Worm (Caenorhabditis elegans): ENCODE results near the gene T22F3.8.

T22F3.8 gene

DNA sequence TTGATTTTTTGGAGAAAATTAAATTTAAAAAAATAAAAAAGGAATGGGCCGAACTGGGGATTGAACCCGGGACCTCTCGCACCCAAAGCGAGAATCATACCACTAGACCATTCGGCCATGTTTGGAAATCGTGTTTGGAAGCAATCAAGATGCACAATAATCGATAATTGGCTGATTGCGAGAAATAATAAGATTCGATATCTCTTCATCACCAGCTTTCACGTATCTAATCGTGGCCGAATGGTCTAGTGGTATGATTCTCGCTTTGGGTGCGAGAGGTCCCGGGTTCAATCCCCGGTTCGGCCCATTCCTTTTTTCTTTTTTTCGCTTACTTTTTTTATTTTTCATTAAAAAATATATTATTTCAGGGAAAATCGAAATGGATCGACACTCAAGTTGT, 23.1 kb downstream of the T22F3.8 start (continued):
- no peak for TF ChIP-seq Y56A3A.18 (GFP tag; IDR thresholded peaks at IDR 0.05)
- TF ChIP-seq snpc-1.3 (tag; optimal IDR thresholded peaks at IDR 0.05; ENCODE audit: insufficient read depth): peak; percentile 31
- TF ChIP-seq nhr-179 (tag; optimal IDR thresholded peaks at IDR 0.05): no peak
- no peak for TF ChIP-seq fkh-3 (tag; optimal IDR thresholded peaks at IDR 0.05)
- TF ChIP-seq F23B12.7 (tag; optimal IDR thresholded peaks at IDR 0.05; ENCODE audit: insufficient read depth): peak; percentile 61
- 0 out of 2 replicates have a peak, but pooled peaks have one; percentile 14 for TF ChIP-seq madf-3 (GFP tag; IDR thresholded peaks at IDR 0.05)
- no peak for TF ChIP-seq ZK185.1 (tag; optimal IDR thresholded peaks at IDR 0.05; ENCODE audit: poor library complexity, severe bottlenecking)
- peak; percentile 58 for TF ChIP-seq rpc-1 (optimal IDR thresholded peaks at IDR 0.05)
- peak; percentile 76 for TF ChIP-seq rpc-1 (tag; optimal IDR thresholded peaks at IDR 0.05)
- no peak for TF ChIP-seq lin-35 (GFP tag; optimal IDR thresholded peaks at IDR 0.05)
- no peak for TF ChIP-seq bed-1 (GFP tag; IDR thresholded peaks at IDR 0.05)
- peak; percentile 44; the same call in 1 of the 2 replicates for TF ChIP-seq madf-6 (GFP tag; IDR thresholded peaks at IDR 0.05)
- no peak for TF ChIP-seq cebp-1 (GFP tag; IDR thresholded peaks at IDR 0.05)
- peak; percentile 17 for TF ChIP-seq cebp-1 (tag; optimal IDR thresholded peaks at IDR 0.05)
- no peak for TF ChIP-seq zfh-2 (GFP tag; conservative IDR thresholded peaks at IDR 0.05)
- TF ChIP-seq attf-5 (GFP tag; optimal IDR thresholded peaks at IDR 0.05): no peak
- TF ChIP-seq F49E8.2 (tag; optimal IDR thresholded peaks at IDR 0.05; ENCODE audit: insufficient read depth): peak; percentile 68
- peak; percentile 25 for TF ChIP-seq T07F8.4 (tag; optimal IDR thresholded peaks at IDR 0.05)
- peak; percentile 65 for TF ChIP-seq B0261.1 (tag; optimal IDR thresholded peaks at IDR 0.05)
- TF ChIP-seq attf-3 (GFP tag; conservative IDR thresholded peaks at IDR 0.05): 0 out of 2 replicates have a peak, but pooled peaks have one; percentile 13
- peak; percentile 60 for TF ChIP-seq D2030.7 (GFP tag; IDR thresholded peaks at IDR 0.05)
- peak; percentile 87 for TF ChIP-seq tbp1 (GFP tag; optimal IDR thresholded peaks at IDR 0.05)
- no peak for TF ChIP-seq hrde-1 (tag; optimal IDR thresholded peaks at IDR 0.05; ENCODE audit: borderline replicate concordance)
- TF ChIP-seq gei-17 (GFP tag; optimal IDR thresholded peaks at IDR 0.05): no peak
- TF ChIP-seq dox-1 (GFP tag; IDR thresholded peaks at IDR 0.05): no peak
- no peak for TF ChIP-seq repo-1 (tag; optimal IDR thresholded peaks at IDR 0.05)
- TF ChIP-seq ekl-4 (GFP tag; IDR thresholded peaks at IDR 0.05): no peak
- no peak for TF ChIP-seq ztf-3 (GFP tag; optimal IDR thresholded peaks at IDR 0.05)
- 0 out of 2 replicates have a peak, but pooled peaks have one; percentile 13 for TF ChIP-seq attf-6 (GFP tag; IDR thresholded peaks at IDR 0.05)
- TF ChIP-seq B0336.3 (GFP tag; IDR thresholded peaks at IDR 0.05): no peak
- no peak for TF ChIP-seq F57C9.4 (tag; optimal IDR thresholded peaks at IDR 0.05)
- 0 out of 2 replicates have a peak, but pooled peaks have one; percentile 13 for TF ChIP-seq F33H1.4 (GFP tag; IDR thresholded peaks at IDR 0.05)
- TF ChIP-seq egl-18 (GFP tag; IDR thresholded peaks at IDR 0.05): no peak
- TF ChIP-seq snpc-1.1 (tag; optimal IDR thresholded peaks at IDR 0.05; ENCODE audit: insufficient read depth): peak; percentile 18
- TF ChIP-seq ccch-3 (GFP tag; optimal IDR thresholded peaks at IDR 0.05): no peak
- TF ChIP-seq F22D6.2 (tag; optimal IDR thresholded peaks at IDR 0.05): no peak
- TF ChIP-seq die-1 (tag; optimal IDR thresholded peaks at IDR 0.05): peak; percentile 54
- peak; percentile 9 for TF ChIP-seq athp-1 (tag; optimal IDR thresholded peaks at IDR 0.05)
- TF ChIP-seq ama-1 (optimal IDR thresholded peaks at IDR 0.05): no peak
- peak in 1 of 2 experiments; percentile 86 for TF ChIP-seq ama-1 (GFP tag; optimal IDR thresholded peaks at IDR 0.05)
- peak in 1 of 2 experiments; percentile 35 for TF ChIP-seq rec-8 (tag; optimal IDR thresholded peaks at IDR 0.05)
- peak; percentile 43 for TF ChIP-seq lsl-1 (GFP tag; optimal IDR thresholded peaks at IDR 0.05)

Data from whole organism, young adult.